Worm (Caenorhabditis elegans) whole organism, L4 larva: ENCODE data around the gene F56A11.6.
A peak's percentile ranks its signal among the peaks of the same experiment; 100 is the strongest.

Experiments
- F44E2.7 ChIP-seq: fragments of 200-800 bp; sonication (Bioruptor generic); IDR thresholded peaks from 2 replicates; pipeline ENCODE4 v2.1.2; 2022; ENCODE audit warnings: missing genetic modification characterization, missing compliant biosample characterization
- R02D3.7 ChIP-seq: fragments of 150-350 bp; sonication (generic microtip); optimal IDR thresholded peaks from 3 replicates; lab custom pipeline; 2014; ENCODE audit warnings: missing biosample characterization, missing genetic modification characterization
- Y105C5A.15 ChIP-seq: fragments of 200-800 bp; sonication (Bioruptor generic); IDR thresholded peaks from 2 replicates; pipeline ENCODE4 v1.3.6; 2022; ENCODE audit warnings: missing genetic modification characterization, missing compliant biosample characterization
- ZK546.5 ChIP-seq, 2 experiments: sonication (generic microtip); optimal IDR thresholded peaks; 2 replicates each; lab custom pipeline; 2017; ENCODE audit warnings: missing biosample characterization in 2 of 2, missing genetic modification characterization in 2 of 2
- aha-1 ChIP-seq: fragments of 150-350 bp; peaks from one replicate; lab custom pipeline; 2014; ENCODE audit warnings: missing biosample characterization, missing genetic modification characterization
- ceh-44 ChIP-seq: fragments of 200-800 bp; sonication (Bioruptor generic); IDR thresholded peaks from 2 replicates; pipeline ENCODE4 v1.3.6; 2022; ENCODE audit warnings: missing genetic modification reagents, missing genetic modification characterization, missing compliant biosample characterization
- ceh-62 ChIP-seq: sonication (generic microtip); optimal IDR thresholded peaks from 2 replicates; lab custom pipeline; 2017; ENCODE audit warnings: missing biosample characterization, missing genetic modification characterization
- ceh-82 ChIP-seq: sonication (generic microtip); optimal IDR thresholded peaks from 2 replicates; lab custom pipeline; 2017; ENCODE audit warnings: missing biosample characterization, missing genetic modification characterization
- cey-2 ChIP-seq: sonication (generic microtip); optimal IDR thresholded peaks from 3 replicates; lab custom pipeline; 2017; ENCODE audit warnings: missing genetic modification characterization, mild to moderate bottlenecking, missing compliant biosample characterization, antibody characterized with exemption, borderline replicate concordance; ENCODE audit not compliant: insufficient read depth
- daf-16 ChIP-seq, 3 experiments: sonication (generic microtip); optimal IDR thresholded peaks; 2 replicates each; lab custom pipeline; 2016 to 2017; ENCODE audit warnings: missing genetic modification characterization in 3 of 3, missing genetic modification reagents in 3 of 3, mild to moderate bottlenecking in 2 of 3, missing compliant biosample characterization in 2 of 3, missing biosample characterization in 1 of 3, moderate library complexity in 1 of 3
- daf-8 ChIP-seq: fragments of 200-800 bp; sonication (Bioruptor generic); IDR thresholded peaks from 2 replicates; pipeline ENCODE4 v1.3.6; 2022; ENCODE audit warnings: missing genetic modification characterization, missing compliant biosample characterization
- dmd-6 ChIP-seq: fragments of 200-800 bp; sonication (Bioruptor generic); IDR thresholded peaks from 2 replicates; pipeline ENCODE4 v1.3.6; 2022; ENCODE audit warnings: missing genetic modification reagents, missing genetic modification characterization, missing compliant biosample characterization
- dmd-8 ChIP-seq: fragments of 200-800 bp; sonication (Bioruptor generic); IDR thresholded peaks from 2 replicates; pipeline ENCODE4 v1.3.6; 2022; ENCODE audit warnings: missing genetic modification characterization, missing compliant biosample characterization
- fkh-10 ChIP-seq: fragments of 150-350 bp; optimal IDR thresholded peaks from 2 replicates; lab custom pipeline; 2014; ENCODE audit warnings: missing biosample characterization, missing genetic modification reagents, missing genetic modification characterization
- fos-1 ChIP-seq: fragments of 150-350 bp; optimal IDR thresholded peaks from 2 replicates; lab custom pipeline; 2014; ENCODE audit warnings: missing biosample characterization, missing genetic modification characterization
- hif-1 ChIP-seq, 2 experiments: sonication (generic microtip); optimal IDR thresholded peaks; 2 replicates each; lab custom pipeline; 2016 to 2017; ENCODE audit warnings: missing compliant biosample characterization in 2 of 2, missing genetic modification characterization in 2 of 2, missing genetic modification reagents in 2 of 2, missing genotype in 2 of 2, mild to moderate bottlenecking in 1 of 2
- hmg-1.1 ChIP-seq: fragments of 200-800 bp; sonication (Bioruptor generic); IDR thresholded peaks from 2 replicates; pipeline ENCODE4 v1.3.6; 2022; ENCODE audit warnings: missing genetic modification reagents, missing genetic modification characterization, missing compliant biosample characterization
- madf-9 ChIP-seq: fragments of 200-800 bp; sonication (Bioruptor generic); conservative IDR thresholded peaks from 2 replicates; pipeline ENCODE4 v1.3.6; 2022; ENCODE audit warnings: missing genetic modification reagents, missing genetic modification characterization, missing compliant biosample characterization
- mdt-29 ChIP-seq: fragments of 200-800 bp; sonication (Bioruptor generic); IDR thresholded peaks from 2 replicates; pipeline ENCODE4 v1.3.6; 2022; ENCODE audit warnings: missing genetic modification reagents, missing genetic modification characterization, missing compliant biosample characterization
- nhr-111 ChIP-seq: fragments of 200-800 bp; sonication (Bioruptor generic); optimal IDR thresholded peaks from 2 replicates; lab custom pipeline; 2018; ENCODE audit warnings: mild to moderate bottlenecking, missing genetic modification characterization, missing compliant biosample characterization
- nhr-25 ChIP-seq: sonication (generic microtip); optimal IDR thresholded peaks from 2 replicates; lab custom pipeline; 2017; ENCODE audit warnings: missing genetic modification characterization, mild to moderate bottlenecking, missing compliant biosample characterization, antibody characterized with exemption, moderate library complexity, borderline replicate concordance; ENCODE audit not compliant: insufficient read depth
- php-3 ChIP-seq: fragments of 200-800 bp; sonication (Bioruptor generic); IDR thresholded peaks from 2 replicates; pipeline ENCODE4 v1.3.6; 2022; ENCODE audit warnings: missing genetic modification reagents, missing genetic modification characterization, missing compliant biosample characterization
- saeg-2 ChIP-seq: fragments of 200-800 bp; sonication (Bioruptor generic); IDR thresholded peaks from 2 replicates; pipeline ENCODE4 v1.3.6; 2022; ENCODE audit warnings: missing genetic modification reagents, missing genetic modification characterization, missing compliant biosample characterization
- set-16 ChIP-seq: fragments of 200-800 bp; sonication (Bioruptor generic); IDR thresholded peaks from 2 replicates; pipeline ENCODE4 v1.3.6; 2022; ENCODE audit warnings: missing genetic modification reagents, missing genetic modification characterization, missing compliant biosample characterization
- snpc-1.2 ChIP-seq: fragments of 200-800 bp; sonication (Bioruptor generic); IDR thresholded peaks from 2 replicates; pipeline ENCODE4 v1.3.6; 2022; ENCODE audit warnings: missing genetic modification reagents, missing genetic modification characterization, missing compliant biosample characterization
- unc-130 ChIP-seq: sonication (generic microtip); optimal IDR thresholded peaks from 2 replicates; lab custom pipeline; 2016; ENCODE audit warnings: missing genetic modification reagents, missing genetic modification characterization, missing compliant biosample characterization
- unc-62 ChIP-seq, 3 experiments: fragments of 150-350 bp in 1 of 3; sonication (generic microtip); optimal IDR thresholded peaks in 2 of 3; peaks in 1 of 3; 1 replicate in 1 of 3; 2 replicates in 2 of 3; lab custom pipeline; 2014 to 2017; ENCODE audit warnings: missing biosample characterization in 3 of 3, missing genetic modification characterization in 3 of 3, missing genetic modification reagents in 3 of 3, missing genotype in 1 of 3
- vab-7 ChIP-seq: fragments of 200-800 bp; sonication (Bioruptor generic); IDR thresholded peaks from 2 replicates; pipeline ENCODE4 v1.3.6; 2022; ENCODE audit warnings: missing genetic modification reagents, missing genetic modification characterization, missing compliant biosample characterization
- zfp-3 ChIP-seq: fragments of 200-800 bp; sonication (Bioruptor generic); conservative IDR thresholded peaks from 2 replicates; pipeline ENCODE4 v1.3.6; 2022; ENCODE audit warnings: missing genetic modification reagents, missing genetic modification characterization, missing compliant biosample characterization

The F56A11.6 gene

ce11 chrIV:596292-596952 is 14.4 kb upstream of the F56A11.6 start, which contains the start of the genes C18H7.7 and C18H7.11:
Gene C18H7.7 (minus strand): TSS chrIV:596392.
Gene C18H7.11 (plus strand): TSS chrIV:596902.
- no peak for TF ChIP-seq daf-8 (GFP tag; lab: Robert Waterston, UW)
- no peak for TF ChIP-seq daf-16 (GFP tag; optimal IDR thresholded peaks at IDR 0.05; lab: Kevin White, UChicago)
- peak; percentile 31 for TF ChIP-seq daf-16 (tag; optimal IDR thresholded peaks at IDR 0.05; lab: Kevin White, UChicago)
- TF ChIP-seq dmd-8 (GFP tag; lab: Robert Waterston, UW) = no peak
- TF ChIP-seq dmd-6 (GFP tag; lab: Robert Waterston, UW) = peak; percentile 27; the same call in 1 of the 2 replicates

- TF ChIP-seq ceh-44 (GFP tag; lab: Robert Waterston, UW) (no peak), set-16 (GFP tag; lab: Robert Waterston, UW) (peak; percentile 69), aha-1 (tag; lab: Kevin White, UChicago) (peak; percentile 92)
These were observed 12.8 kb upstream of the F56A11.6 start for ce11 chrIV:594840-595239.

ce11 chrIV:593029-593428 is 11.0 kb upstream of the F56A11.6 start, which contains the start of gene C18H7.4:
Gene C18H7.4 (plus strand): TSS chrIV:593329.
- TF ChIP-seq hmg-1.1 (no peak), ceh-62 (tag; lab: Kevin White, UChicago) (no peak), snpc-1.2 (GFP tag; lab: Robert Waterston, UW) (no peak), hif-1 (tag; optimal IDR thresholded peaks at IDR 0.05; lab: Kevin White, UChicago) (no peak), cey-2 (tag; lab: Kevin White, UChicago) (no peak), fos-1 (tag; lab: Kevin White, UChicago) (no peak), madf-9 (GFP tag; lab: Robert Waterston, UW) (no peak), mdt-29 (no peak), unc-62 (GFP tag; optimal IDR thresholded peaks at IDR 0.05 in 1 of 2; lab: Kevin White, UChicago) (no peak), unc-62 (tag; optimal IDR thresholded peaks at IDR 0.05; lab: Kevin White, UChicago) (no peak), saeg-2 (GFP tag; lab: Robert Waterston, UW) (no peak), nhr-111 (no peak)

ce11 chrIV:592382-592781 is 10.4 kb upstream of the F56A11.6 start, which contains the start of gene C18H7.6:
Gene C18H7.6 (minus strand): TSS chrIV:592485.
- 0 out of 2 replicates have a peak, but pooled peaks have one; percentile 7 for TF ChIP-seq set-16 (GFP tag; lab: Robert Waterston, UW)
- no peak for TF ChIP-seq ceh-82 (tag; lab: Kevin White, UChicago)
- TF ChIP-seq, all 104 proteins: peak for 1

- no peak for TF ChIP-seq php-3
- no peak for TF ChIP-seq zfp-3
- no peak for TF ChIP-seq hmg-1.1
- TF ChIP-seq Y105C5A.15 (GFP tag; lab: Robert Waterston, UW) = no peak
- no peak for TF ChIP-seq nhr-25
- no peak for TF ChIP-seq unc-62 (GFP tag; optimal IDR thresholded peaks at IDR 0.05 in 1 of 2; lab: Kevin White, UChicago)
- TF ChIP-seq unc-62 (tag; optimal IDR thresholded peaks at IDR 0.05; lab: Kevin White, UChicago) = no peak
- no peak for TF ChIP-seq ZK546.5 (tag; optimal IDR thresholded peaks at IDR 0.05; lab: Kevin White, UChicago)
- TF ChIP-seq R02D3.7 (tag; lab: Kevin White, UChicago) = no peak
- TF ChIP-seq unc-130 (GFP tag; lab: Kevin White, UChicago) = no peak
These were observed 5.7 kb upstream of the F56A11.6 start, which contains the start of gene C18H7.12 for ce11 chrIV:587729-588128. Gene C18H7.12 (minus strand): TSS chrIV:587829.

- TF ChIP-seq unc-62 (GFP tag; optimal IDR thresholded peaks at IDR 0.05 in 1 of 2; lab: Kevin White, UChicago) = peak in 1 of 2 experiments; percentile 59
- TF ChIP-seq unc-62 (tag; optimal IDR thresholded peaks at IDR 0.05; lab: Kevin White, UChicago) = no peak
- TF ChIP-seq vab-7 (GFP tag; lab: Robert Waterston, UW) = no peak
- no peak for TF ChIP-seq fkh-10
- no peak for TF ChIP-seq F44E2.7 (GFP tag; lab: Robert Waterston, UW)
- TF ChIP-seq, all 104 proteins: peak for 1
These were observed 2.0 kb upstream of the F56A11.6 start for ce11 chrIV:584039-584438.
